Worm (Caenorhabditis elegans) whole organism, L1 larva: Measurements from ENCODE around the gene ceh-40.

Experiments used
- dpl-1 ChIP-seq, 3 experiments: fragments of 150-350 bp in 2 of 3; sonication (generic microtip) in 1 of 3; optimal IDR thresholded peaks; 2 replicates each; lab custom pipeline; 2014 to 2017; ENCODE audit warnings: missing biosample characterization in 3 of 3, missing genetic modification characterization in 3 of 3, missing genetic modification reagents in 3 of 3
- lsy-2 ChIP-seq, 2 experiments: fragments of 150-350 bp; optimal IDR thresholded peaks; 2 replicates each; lab custom pipeline; 2014; ENCODE audit warnings: missing biosample characterization in 2 of 2, missing genetic modification characterization in 2 of 2
- nhr-77 ChIP-seq: fragments of 150-350 bp; optimal IDR thresholded peaks from 2 replicates; lab custom pipeline; 2014; ENCODE audit warnings: missing biosample characterization, missing genetic modification characterization
- sup-37 ChIP-seq: fragments of 200-800 bp; sonication (Bioruptor generic); optimal IDR thresholded peaks from 2 replicates; lab custom pipeline; 2018; ENCODE audit warnings: mild to moderate bottlenecking, missing genetic modification characterization, missing compliant biosample characterization
- unc-30 ChIP-seq: sonication (generic microtip); optimal IDR thresholded peaks from 2 replicates; lab custom pipeline; 2017; ENCODE audit warnings: missing biosample characterization, missing genetic modification characterization
- unc-98 ChIP-seq: fragments of 200-800 bp; sonication (Bioruptor generic); IDR thresholded peaks from 2 replicates; pipeline ENCODE4 v1.3.6; 2022; ENCODE audit warnings: missing genetic modification characterization, missing compliant biosample characterization

- TF ChIP-seq sup-37 (GFP tag; lab: Kevin White, UChicago) (no peak), unc-30 (tag; lab: Kevin White, UChicago) (no peak), lsy-2 (tag; optimal IDR thresholded peaks at IDR 0.05; lab: Kevin White, UChicago) (no peak), dpl-1 (GFP tag; optimal IDR thresholded peaks at IDR 0.05; lab: Kevin White, UChicago) (no peak), unc-98 (GFP tag; lab: Robert Waterston, UW) (no peak), nhr-77 (tag; lab: Kevin White, UChicago) (no peak)
Measured at ce11 chrX:12326424-12326823, 5.8 kb upstream of the ceh-40 start, which contains the start of gene srd-41.
